Fruit fly (Drosophila melanogaster): ENCODE measurements around the gene Pcp.

DNA sequence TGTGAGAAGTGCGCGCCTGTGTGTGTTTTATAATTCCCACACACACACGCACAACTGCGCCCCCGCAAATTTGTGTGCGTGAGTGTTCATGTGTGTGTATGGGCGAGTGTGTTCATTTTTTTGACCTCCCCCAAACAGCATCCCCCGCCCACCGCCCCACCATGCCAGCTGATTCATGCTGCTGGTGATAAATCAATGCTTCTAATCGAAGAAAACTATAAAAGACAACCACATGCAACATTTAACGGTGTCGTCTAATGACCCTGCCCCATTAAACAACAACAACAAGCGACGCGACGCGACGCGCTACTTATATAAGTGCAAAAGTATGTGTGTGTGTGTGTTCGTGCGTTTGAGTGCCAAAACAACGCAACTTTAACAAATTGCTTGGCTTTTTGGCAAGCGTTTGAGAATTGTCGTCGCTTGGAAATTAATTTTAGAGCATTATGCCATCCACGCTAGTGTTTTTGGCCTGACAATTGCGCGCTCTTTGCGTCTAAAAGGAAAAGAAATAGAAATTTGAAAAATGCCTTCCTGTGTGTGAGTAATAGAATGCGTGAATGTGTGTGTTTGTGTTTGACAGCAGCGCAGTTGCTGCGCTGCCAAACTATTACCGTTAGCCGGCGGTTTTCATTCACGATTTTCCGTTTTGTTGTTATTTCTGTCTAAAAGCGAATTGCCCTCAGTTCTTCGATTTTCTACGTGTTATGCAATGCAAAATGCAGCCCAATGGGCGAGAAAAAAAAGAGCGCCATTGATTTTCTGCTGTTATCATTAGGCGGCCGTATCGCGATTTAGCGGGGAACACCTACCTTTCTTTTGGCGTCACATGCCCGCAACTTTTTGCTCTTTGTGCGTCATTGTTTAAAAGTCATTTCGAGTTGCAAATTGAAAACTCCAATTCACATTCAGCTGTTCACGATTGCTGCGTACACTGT, 17.2 kb downstream of the Pcp start:
- TF ChIP-seq CG8478 (optimal IDR thresholded peaks at IDR 0.05), result no peak
- no peak for TF ChIP-seq CTCF (optimal IDR thresholded peaks at IDR 0.05)
